4 worm cellular contexts compared by ENCODE assay signal in the genomic region with DNA sequence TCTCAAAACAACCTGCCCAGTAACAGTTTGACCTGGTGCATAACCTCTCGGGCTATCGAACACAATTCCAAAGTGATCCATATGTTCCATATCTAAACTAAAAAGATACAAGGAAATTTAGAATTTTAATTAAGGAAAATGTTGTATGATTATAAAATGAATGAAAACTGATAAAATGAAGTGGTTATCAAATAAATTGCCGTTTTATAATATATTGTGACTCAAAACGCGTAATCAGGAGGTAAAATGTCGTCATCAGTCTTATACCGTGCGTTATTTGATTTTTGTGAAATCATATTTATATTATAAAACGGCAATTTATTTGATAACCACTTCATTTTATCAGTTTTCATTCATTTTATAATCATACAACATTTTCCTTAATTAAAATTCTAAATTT.
TF ChIP-seq lines count a peak whose summit lies in the region.

TSS of gene arrd-24 (minus strand) at position 101 of the 400 bp plus-strand sequence.

TF ChIP-seq in whole organism, L1 larva, 84 proteins besides CTCF, POLR2A, EP300 and RAD21:
- TF ChIP-seq elt-2 (tag; optimal IDR thresholded peaks at IDR 0.05; lab: Kevin White, UChicago): peak; percentile 46

TF ChIP-seq in whole organism, L2 larva, 48 proteins besides CTCF, POLR2A, EP300 and RAD21:
- TF ChIP-seq fos-1 (tag; optimal IDR thresholded peaks at IDR 0.05; lab: Kevin White, UChicago): peak; percentile 12

TF ChIP-seq in whole organism, L3 larva, 47 proteins besides CTCF, POLR2A, EP300 and RAD21:
- TF ChIP-seq elt-2 (tag; optimal IDR thresholded peaks at IDR 0.05; lab: Kevin White, UChicago): peak; percentile 64

TF ChIP-seq in whole organism, L4 larva, 104 proteins besides CTCF, POLR2A, EP300 and RAD21:
- TF ChIP-seq pqm-1 (tag; optimal IDR thresholded peaks at IDR 0.05; lab: Kevin White, UChicago): peak; percentile 24
